Worm (Caenorhabditis elegans): Measurements from ENCODE around the gene cnd-1.

Gene cnd-1

ce11 chrIII:5221820-5222219 lies 22.6 kb downstream of the cnd-1 start:
- no peak for TF ChIP-seq hnd-1 (tag; optimal IDR thresholded peaks at IDR 0.05)
- no peak for TF ChIP-seq F13C5.2 (tag; optimal IDR thresholded peaks at IDR 0.05)
- no peak for TF ChIP-seq B0310.2 (tag; optimal IDR thresholded peaks at IDR 0.05)
- no peak for TF ChIP-seq ama-1 (optimal IDR thresholded peaks at IDR 0.05)
- TF ChIP-seq tra-4 (tag; optimal IDR thresholded peaks at IDR 0.05), result no peak
- no peak for TF ChIP-seq tbx-11 (GFP tag; IDR thresholded peaks at IDR 0.05)
- no peak for TF ChIP-seq flt-1 (GFP tag; IDR thresholded peaks at IDR 0.05)
- TF ChIP-seq tbx-37 (GFP tag; conservative IDR thresholded peaks at IDR 0.05), result no peak
- no peak for TF ChIP-seq scrt-1 (GFP tag; IDR thresholded peaks at IDR 0.05)
- no peak for TF ChIP-seq sea-1 (GFP tag; conservative IDR thresholded peaks at IDR 0.05)
- TF ChIP-seq hmg-4 (GFP tag; optimal IDR thresholded peaks at IDR 0.05), result no peak
- TF ChIP-seq pes-1 (GFP tag; IDR thresholded peaks at IDR 0.05), result no peak
- TF ChIP-seq ceh-13 (GFP tag; optimal IDR thresholded peaks at IDR 0.05), result no peak
- TF ChIP-seq aly-1 (tag; optimal IDR thresholded peaks at IDR 0.05), result no peak
- no peak for TF ChIP-seq ets-7 (tag; optimal IDR thresholded peaks at IDR 0.05)
- TF ChIP-seq hmbx-1 (tag; optimal IDR thresholded peaks at IDR 0.05), result no peak
- no peak for TF ChIP-seq ceh-36 (tag; optimal IDR thresholded peaks at IDR 0.05)

DNA sequence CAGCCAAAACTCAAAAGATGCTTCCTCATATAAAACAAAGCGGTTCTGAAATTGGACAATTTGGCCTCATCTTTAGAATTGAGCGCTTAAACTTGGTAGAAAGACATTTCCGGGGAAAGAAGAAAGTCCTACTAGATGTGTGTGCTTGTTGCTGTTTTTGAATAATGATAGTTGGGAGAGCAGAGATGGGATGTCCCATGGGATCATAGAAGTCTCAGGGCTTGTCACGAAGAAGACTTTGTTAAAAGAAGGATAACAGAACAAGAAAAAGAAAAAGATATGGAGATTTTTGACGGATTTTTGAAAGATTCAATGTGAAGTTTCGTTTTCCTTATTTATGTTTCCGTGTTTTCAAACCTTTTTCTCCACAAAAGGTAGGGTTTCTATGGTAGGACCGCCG lies 25.8 kb downstream of the cnd-1 start, which contains the start of gene ZC155.2:
Gene ZC155.2, plus strand, starts transcription at position 301 of the 400 bp plus-strand sequence.
- no peak for TF ChIP-seq flt-1 (GFP tag; IDR thresholded peaks at IDR 0.05)
- TF ChIP-seq aly-1 (tag; optimal IDR thresholded peaks at IDR 0.05), result no peak
- no peak for TF ChIP-seq hnd-1 (tag; optimal IDR thresholded peaks at IDR 0.05)
- TF ChIP-seq ama-1 (optimal IDR thresholded peaks at IDR 0.05), result no peak
- TF ChIP-seq ets-7 (tag; optimal IDR thresholded peaks at IDR 0.05), result no peak
- no peak for TF ChIP-seq B0310.2 (tag; optimal IDR thresholded peaks at IDR 0.05)
- TF ChIP-seq pes-1 (GFP tag; IDR thresholded peaks at IDR 0.05), result no peak
- no peak for TF ChIP-seq hmg-4 (GFP tag; optimal IDR thresholded peaks at IDR 0.05)
- no peak for TF ChIP-seq ceh-36 (tag; optimal IDR thresholded peaks at IDR 0.05)
- no peak for TF ChIP-seq tra-4 (tag; optimal IDR thresholded peaks at IDR 0.05)
- no peak for TF ChIP-seq F13C5.2 (tag; optimal IDR thresholded peaks at IDR 0.05)
- TF ChIP-seq ceh-13 (GFP tag; optimal IDR thresholded peaks at IDR 0.05), result no peak
- no peak for TF ChIP-seq scrt-1 (GFP tag; IDR thresholded peaks at IDR 0.05)
- no peak for TF ChIP-seq hmbx-1 (tag; optimal IDR thresholded peaks at IDR 0.05)
- TF ChIP-seq tbx-11 (GFP tag; IDR thresholded peaks at IDR 0.05), result no peak
- no peak for TF ChIP-seq tbx-37 (GFP tag; conservative IDR thresholded peaks at IDR 0.05)
- TF ChIP-seq sea-1 (GFP tag; conservative IDR thresholded peaks at IDR 0.05), result no peak

- TF ChIP-seq hmg-4 (GFP tag; optimal IDR thresholded peaks at IDR 0.05) (no peak), B0310.2 (tag; optimal IDR thresholded peaks at IDR 0.05) (no peak), tbx-37 (GFP tag; conservative IDR thresholded peaks at IDR 0.05) (no peak), hnd-1 (tag; optimal IDR thresholded peaks at IDR 0.05) (no peak), ceh-36 (tag; optimal IDR thresholded peaks at IDR 0.05) (no peak), ceh-13 (GFP tag; optimal IDR thresholded peaks at IDR 0.05) (no peak), hmbx-1 (tag; optimal IDR thresholded peaks at IDR 0.05) (no peak), ama-1 (optimal IDR thresholded peaks at IDR 0.05) (no peak), tra-4 (tag; optimal IDR thresholded peaks at IDR 0.05) (no peak), ets-7 (tag; optimal IDR thresholded peaks at IDR 0.05) (no peak), sea-1 (GFP tag; conservative IDR thresholded peaks at IDR 0.05) (no peak), pes-1 (GFP tag; IDR thresholded peaks at IDR 0.05) (no peak), aly-1 (tag; optimal IDR thresholded peaks at IDR 0.05) (no peak), F13C5.2 (tag; optimal IDR thresholded peaks at IDR 0.05) (no peak), scrt-1 (GFP tag; IDR thresholded peaks at IDR 0.05) (no peak), flt-1 (GFP tag; IDR thresholded peaks at IDR 0.05) (no peak), tbx-11 (GFP tag; IDR thresholded peaks at IDR 0.05) (no peak)
Observed at ce11 chrIII:5217511-5217910, 26.9 kb downstream of the cnd-1 start, which contains the start of gene cutl-19. TSS of gene cutl-19 (minus strand) at chrIII:5217611.

ce11 chrIII:5215375-5215774 lies 29.1 kb downstream of the cnd-1 start, which contains the start of gene ZC155.4:
TSS of gene ZC155.4 (minus strand) at chrIII:5215475.
- no peak for TF ChIP-seq sea-1 (GFP tag; conservative IDR thresholded peaks at IDR 0.05)
- TF ChIP-seq F13C5.2 (tag; optimal IDR thresholded peaks at IDR 0.05), result no peak
- TF ChIP-seq hnd-1 (tag; optimal IDR thresholded peaks at IDR 0.05), result no peak
- TF ChIP-seq ama-1 (optimal IDR thresholded peaks at IDR 0.05), result no peak
- no peak for TF ChIP-seq scrt-1 (GFP tag; IDR thresholded peaks at IDR 0.05)
- no peak for TF ChIP-seq ceh-13 (GFP tag; optimal IDR thresholded peaks at IDR 0.05)
- TF ChIP-seq tbx-11 (GFP tag; IDR thresholded peaks at IDR 0.05), result no peak

- TF ChIP-seq B0310.2 (tag; optimal IDR thresholded peaks at IDR 0.05) (no peak), tbx-37 (GFP tag; conservative IDR thresholded peaks at IDR 0.05) (no peak)
Observed at ce11 chrIII:5214162-5214561, 30.3 kb downstream of the cnd-1 start.

DNA sequence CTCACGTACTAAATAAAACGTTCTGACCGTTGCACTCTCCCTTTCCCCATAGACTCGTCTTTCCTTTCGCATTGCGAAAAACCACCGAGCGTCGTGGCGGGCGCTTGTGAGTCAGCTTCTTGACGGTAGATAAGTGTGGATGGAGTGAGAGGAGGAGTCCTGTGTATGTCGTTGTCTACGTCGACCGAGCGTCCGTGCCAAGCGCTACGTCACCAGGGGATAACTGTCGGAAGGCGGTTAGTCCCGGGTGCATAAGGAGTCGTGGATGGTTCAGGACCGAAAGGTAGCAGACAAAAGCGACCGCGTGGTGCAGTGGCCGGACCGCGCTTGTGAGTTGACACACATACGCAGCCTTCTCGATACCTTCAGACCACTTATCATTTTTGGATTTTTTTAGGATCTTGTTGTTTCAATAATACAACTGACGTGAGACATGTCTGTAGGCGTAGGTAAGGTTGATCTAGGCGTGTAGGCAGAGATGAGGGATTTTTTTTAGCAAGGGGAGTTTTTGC lies 33.2 kb downstream of the cnd-1 start:
- TF ChIP-seq hmbx-1 (tag; optimal IDR thresholded peaks at IDR 0.05) (peak; percentile 16), hnd-1 (tag; optimal IDR thresholded peaks at IDR 0.05) (peak; percentile 26), tbx-37 (GFP tag; conservative IDR thresholded peaks at IDR 0.05) (peak; percentile 40), scrt-1 (GFP tag; IDR thresholded peaks at IDR 0.05) (peak; percentile 75), ets-7 (tag; optimal IDR thresholded peaks at IDR 0.05) (peak; percentile 55), pes-1 (GFP tag; IDR thresholded peaks at IDR 0.05) (peak; percentile 84), B0310.2 (tag; optimal IDR thresholded peaks at IDR 0.05) (peak; percentile 63), ceh-13 (GFP tag; optimal IDR thresholded peaks at IDR 0.05) (peak; percentile 47), F13C5.2 (tag; optimal IDR thresholded peaks at IDR 0.05) (peak; percentile 66), aly-1 (tag; optimal IDR thresholded peaks at IDR 0.05) (peak; percentile 90), hmg-4 (GFP tag; optimal IDR thresholded peaks at IDR 0.05) (peak; percentile 93), sea-1 (GFP tag; conservative IDR thresholded peaks at IDR 0.05) (peak; percentile 76), flt-1 (GFP tag; IDR thresholded peaks at IDR 0.05) (peak; percentile 80)

DNA sequence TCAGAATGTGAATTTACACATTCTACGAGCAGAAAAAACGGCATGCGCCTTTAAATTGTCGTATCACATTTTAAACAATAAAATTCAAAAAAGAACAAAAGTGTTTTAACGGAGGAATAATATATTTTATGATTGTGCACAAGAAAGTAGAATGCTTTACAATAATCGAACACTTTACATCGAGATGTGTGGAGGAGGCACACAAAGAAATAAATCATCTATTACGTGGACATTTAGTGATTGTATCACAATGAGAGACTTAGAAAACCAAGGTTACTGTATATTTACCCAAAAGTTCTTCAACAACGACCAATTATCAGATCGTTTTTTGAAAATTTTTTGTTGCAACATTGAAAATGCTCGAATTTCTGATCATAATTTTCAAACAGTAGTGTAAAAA lies 34.2 kb downstream of the cnd-1 start:
- no peak for TF ChIP-seq F13C5.2 (tag; optimal IDR thresholded peaks at IDR 0.05)
- TF ChIP-seq ama-1 (optimal IDR thresholded peaks at IDR 0.05), result no peak
- no peak for TF ChIP-seq pes-1 (GFP tag; IDR thresholded peaks at IDR 0.05)
- TF ChIP-seq hmbx-1 (tag; optimal IDR thresholded peaks at IDR 0.05), result no peak
- TF ChIP-seq sea-1 (GFP tag; conservative IDR thresholded peaks at IDR 0.05), result no peak
- TF ChIP-seq B0310.2 (tag; optimal IDR thresholded peaks at IDR 0.05), result no peak
- TF ChIP-seq ceh-36 (tag; optimal IDR thresholded peaks at IDR 0.05), result no peak
- TF ChIP-seq tra-4 (tag; optimal IDR thresholded peaks at IDR 0.05), result no peak
- no peak for TF ChIP-seq hnd-1 (tag; optimal IDR thresholded peaks at IDR 0.05)
- no peak for TF ChIP-seq hmg-4 (GFP tag; optimal IDR thresholded peaks at IDR 0.05)
- no peak for TF ChIP-seq aly-1 (tag; optimal IDR thresholded peaks at IDR 0.05)
- no peak for TF ChIP-seq tbx-37 (GFP tag; conservative IDR thresholded peaks at IDR 0.05)
- no peak for TF ChIP-seq scrt-1 (GFP tag; IDR thresholded peaks at IDR 0.05)
- TF ChIP-seq flt-1 (GFP tag; IDR thresholded peaks at IDR 0.05), result no peak

Data from whole organism, early embryonic.